Worm (Caenorhabditis elegans) whole organism, L1 larva: ENCODE data around the gene sec-61.A.

Source experiments
- Y116A8C.19 ChIP-seq: sonication (generic microtip); optimal IDR thresholded peaks from 2 replicates; lab custom pipeline; 2016; ENCODE audit warnings: missing compliant biosample characterization, missing genetic modification characterization, borderline replicate concordance
- ceh-8 ChIP-seq: fragments of 200-800 bp; sonication (Bioruptor generic); optimal IDR thresholded peaks from 2 replicates; lab custom pipeline; 2018; ENCODE audit warnings: mild to moderate bottlenecking, missing genetic modification characterization, moderate library complexity, missing compliant biosample characterization
- ceh-82 ChIP-seq, 3 experiments: fragments of 150-350 bp in 1 of 3; sonication (generic microtip) in 2 of 3; optimal IDR thresholded peaks; 2 replicates each; lab custom pipeline; 2014 to 2017; ENCODE audit warnings: missing biosample characterization in 3 of 3, missing genetic modification characterization in 3 of 3
- ceh-90 ChIP-seq: sonication (generic microtip); optimal IDR thresholded peaks from 2 replicates; lab custom pipeline; 2016; ENCODE audit warnings: missing genetic modification characterization, missing compliant biosample characterization
- ces-1 ChIP-seq: fragments of 150-350 bp; optimal IDR thresholded peaks from 2 replicates; lab custom pipeline; 2014; ENCODE audit warnings: missing biosample characterization, missing genetic modification reagents, missing genetic modification characterization
- dpl-1 ChIP-seq, 3 experiments: fragments of 150-350 bp in 2 of 3; sonication (generic microtip) in 1 of 3; optimal IDR thresholded peaks; 2 replicates each; lab custom pipeline; 2014 to 2017; ENCODE audit warnings: missing biosample characterization in 3 of 3, missing genetic modification characterization in 3 of 3, missing genetic modification reagents in 3 of 3
- dsc-1 ChIP-seq: sonication (generic microtip); optimal IDR thresholded peaks from 2 replicates; lab custom pipeline; 2016; ENCODE audit warnings: mild to moderate bottlenecking, missing genetic modification characterization, missing compliant biosample characterization
- efl-1 ChIP-seq, 4 experiments: fragments of 150-350 bp; optimal IDR thresholded peaks in 3 of 4; peaks in 1 of 4; 1 replicate in 1 of 4; 2 replicates in 3 of 4; lab custom pipeline; 2014; ENCODE audit warnings: missing biosample characterization in 2 of 4, missing genetic modification characterization in 2 of 4, missing genetic modification reagents in 2 of 4
- egl-13 ChIP-seq: sonication (generic microtip); optimal IDR thresholded peaks from 2 replicates; lab custom pipeline; 2016; ENCODE audit warnings: missing genotype, missing genetic modification reagents, missing genetic modification characterization, missing compliant biosample characterization
- elt-2 ChIP-seq: sonication (generic microtip); optimal IDR thresholded peaks from 2 replicates; lab custom pipeline; 2016; ENCODE audit warnings: missing genetic modification characterization, mild to moderate bottlenecking, inconsistent platforms, missing compliant biosample characterization, missing genetic modification reagents
- fkh-10 ChIP-seq: sonication (generic microtip); optimal IDR thresholded peaks from 2 replicates; lab custom pipeline; 2017; ENCODE audit warnings: missing biosample characterization, missing genetic modification reagents, missing genetic modification characterization
- fkh-4 ChIP-seq: sonication (generic microtip); optimal IDR thresholded peaks from 2 replicates; lab custom pipeline; 2016; ENCODE audit warnings: missing compliant biosample characterization, missing genetic modification characterization, borderline replicate concordance
- fkh-8 ChIP-seq: sonication (generic microtip); optimal IDR thresholded peaks from 2 replicates; lab custom pipeline; 2016; ENCODE audit warnings: mild to moderate bottlenecking, missing genetic modification characterization, missing compliant biosample characterization
- fos-1 ChIP-seq: fragments of 150-350 bp; optimal IDR thresholded peaks from 2 replicates; lab custom pipeline; 2014; ENCODE audit warnings: missing biosample characterization, missing genetic modification characterization
- grh-1 ChIP-seq: fragments of 200-800 bp; sonication (Bioruptor generic); IDR thresholded peaks from 2 replicates; pipeline ENCODE4 v1.3.6; 2022; ENCODE audit warnings: missing genetic modification reagents, missing genetic modification characterization, missing compliant biosample characterization
- hlh-4 ChIP-seq: sonication (generic microtip); optimal IDR thresholded peaks from 2 replicates; lab custom pipeline; 2016; ENCODE audit warnings: mild to moderate bottlenecking, missing genetic modification characterization, missing compliant biosample characterization
- isw-1 ChIP-seq: fragments of 200-800 bp; sonication (Bioruptor generic); IDR thresholded peaks from 2 replicates; pipeline ENCODE4 v1.3.6; 2022; ENCODE audit warnings: missing genetic modification characterization, missing compliant biosample characterization
- jun-1 ChIP-seq: fragments of 150-350 bp; optimal IDR thresholded peaks from 2 replicates; lab custom pipeline; 2014; ENCODE audit warnings: missing biosample characterization, missing genetic modification reagents, missing genetic modification characterization
- lin-15B ChIP-seq: fragments of 150-350 bp; sonication (generic microtip); optimal IDR thresholded peaks from 3 replicates; lab custom pipeline; 2014; ENCODE audit warnings: missing biosample characterization, missing genetic modification characterization
- mab-9 ChIP-seq: fragments of 200-800 bp; sonication (Bioruptor generic); IDR thresholded peaks from 2 replicates; pipeline ENCODE4 v1.3.6; 2022; ENCODE audit warnings: missing genetic modification reagents, missing genetic modification characterization, missing compliant biosample characterization
- nhr-19 ChIP-seq: fragments of 200-800 bp; sonication (Bioruptor generic); conservative IDR thresholded peaks from 2 replicates; pipeline ENCODE4 v1.3.6; 2022; ENCODE audit warnings: missing genetic modification characterization, missing compliant biosample characterization
- nhr-71 ChIP-seq: sonication (generic microtip); optimal IDR thresholded peaks from 2 replicates; lab custom pipeline; 2016; ENCODE audit warnings: mild to moderate bottlenecking, missing genetic modification characterization, moderate library complexity, missing compliant biosample characterization
- nhr-76 ChIP-seq: sonication (generic microtip); optimal IDR thresholded peaks from 2 replicates; lab custom pipeline; 2017; ENCODE audit warnings: missing biosample characterization, missing genetic modification characterization
- nhr-84 ChIP-seq: sonication (generic microtip); optimal IDR thresholded peaks from 2 replicates; lab custom pipeline; 2017; ENCODE audit warnings: missing biosample characterization, missing genetic modification characterization
- nhr-85 ChIP-seq: sonication (generic microtip); peaks from one replicate; lab custom pipeline; 2016; ENCODE audit warnings: missing genetic modification characterization, inconsistent platforms, missing compliant biosample characterization
- nhr-90 ChIP-seq: sonication (generic microtip); optimal IDR thresholded peaks from 2 replicates; lab custom pipeline; 2016; ENCODE audit warnings: mild to moderate bottlenecking, missing genetic modification characterization, missing compliant biosample characterization; ENCODE audit not compliant: poor library complexity
- pag-3 ChIP-seq: sonication (generic microtip); optimal IDR thresholded peaks from 2 replicates; lab custom pipeline; 2017; ENCODE audit warnings: missing genetic modification characterization, mild to moderate bottlenecking, missing compliant biosample characterization, antibody characterized with exemption, borderline replicate concordance; ENCODE audit not compliant: insufficient read depth
- rnt-1 ChIP-seq: sonication (generic microtip); optimal IDR thresholded peaks from 2 replicates; lab custom pipeline; 2016; ENCODE audit warnings: mild to moderate bottlenecking, missing genetic modification characterization, moderate library complexity, missing compliant biosample characterization
- snpc-4 ChIP-seq: fragments of 150-350 bp; optimal IDR thresholded peaks from 2 replicates; lab custom pipeline; 2014; ENCODE audit warnings: missing biosample characterization, missing genetic modification characterization
- snu-23 ChIP-seq: sonication (generic microtip); optimal IDR thresholded peaks from 2 replicates; lab custom pipeline; 2016; ENCODE audit warnings: missing genetic modification characterization, missing compliant biosample characterization
- sox-4 ChIP-seq: sonication (generic microtip); optimal IDR thresholded peaks from 2 replicates; lab custom pipeline; 2016; ENCODE audit warnings: missing genetic modification characterization, missing compliant biosample characterization
- sptf-1 ChIP-seq: fragments of 150-350 bp; optimal IDR thresholded peaks from 2 replicates; lab custom pipeline; 2014; ENCODE audit warnings: missing biosample characterization, missing genetic modification characterization
- sup-37 ChIP-seq: fragments of 200-800 bp; sonication (Bioruptor generic); optimal IDR thresholded peaks from 2 replicates; lab custom pipeline; 2018; ENCODE audit warnings: mild to moderate bottlenecking, missing genetic modification characterization, missing compliant biosample characterization
- tbx-2 ChIP-seq: sonication (generic microtip); optimal IDR thresholded peaks from 2 replicates; lab custom pipeline; 2016; ENCODE audit warnings: missing genetic modification characterization, missing compliant biosample characterization
- unc-130 ChIP-seq: fragments of 150-350 bp; optimal IDR thresholded peaks from 2 replicates; lab custom pipeline; 2017; ENCODE audit warnings: missing biosample characterization, missing genetic modification characterization, inconsistent platforms
- unc-62 ChIP-seq: fragments of 150-350 bp; optimal IDR thresholded peaks from 2 replicates; lab custom pipeline; 2014; ENCODE audit warnings: missing biosample characterization, missing genetic modification reagents, missing genetic modification characterization
- unc-98 ChIP-seq: fragments of 200-800 bp; sonication (Bioruptor generic); IDR thresholded peaks from 2 replicates; pipeline ENCODE4 v1.3.6; 2022; ENCODE audit warnings: missing genetic modification characterization, missing compliant biosample characterization
- zag-1 ChIP-seq: fragments of 150-350 bp; optimal IDR thresholded peaks from 2 replicates; lab custom pipeline; 2014; ENCODE audit warnings: missing biosample characterization, missing genetic modification characterization
- ztf-11 ChIP-seq, 2 experiments: sonication (generic microtip); optimal IDR thresholded peaks; 2 replicates each; lab custom pipeline; 2016 to 2017; ENCODE audit warnings: missing genetic modification characterization in 2 of 2, missing biosample characterization in 1 of 2, missing compliant biosample characterization in 1 of 2

sec-61.A gene

ce11 chrIV:14869844-14870433 lies 44.9 kb upstream of the sec-61.A start (continued):
- TF ChIP-seq zag-1 (tag; lab: Kevin White, UChicago) = no peak
- TF ChIP-seq dpl-1 (GFP tag; optimal IDR thresholded peaks at IDR 0.05; lab: Kevin White, UChicago) = no peak
- TF ChIP-seq grh-1 = peak; percentile 90
- TF ChIP-seq nhr-85 (tag; lab: Kevin White, UChicago) = peak; percentile 87
- TF ChIP-seq pag-3 (tag; lab: Kevin White, UChicago) = peak; percentile 86
- peak; percentile 48 for TF ChIP-seq snu-23 (GFP tag; lab: Kevin White, UChicago)

ce11 chrIV:14868560-14868959 lies 43.5 kb upstream of the sec-61.A start:
- TF ChIP-seq fos-1 (tag; lab: Kevin White, UChicago) (no peak), sup-37 (GFP tag; lab: Kevin White, UChicago) (no peak), ces-1 (GFP tag; lab: Kevin White, UChicago) (no peak), tbx-2 (tag; lab: Kevin White, UChicago) (no peak), unc-98 (GFP tag; lab: Robert Waterston, UW) (no peak), unc-62 (no peak), nhr-90 (no peak), elt-2 (no peak), snu-23 (GFP tag; lab: Kevin White, UChicago) (no peak), ztf-11 (tag; optimal IDR thresholded peaks at IDR 0.05; lab: Kevin White, UChicago) (no peak), mab-9 (GFP tag; lab: Robert Waterston, UW) (no peak), ceh-90 (tag; lab: Kevin White, UChicago) (no peak), fkh-8 (tag; lab: Kevin White, UChicago) (no peak), lin-15B (no peak)

- no peak for TF ChIP-seq fkh-10
- no peak for TF ChIP-seq dsc-1 (tag; lab: Kevin White, UChicago)
- TF ChIP-seq nhr-76 (tag; lab: Kevin White, UChicago) = no peak
- no peak for TF ChIP-seq mab-9 (GFP tag; lab: Robert Waterston, UW)
- TF ChIP-seq nhr-19 (GFP tag; lab: Robert Waterston, UW) = no peak
- no peak for TF ChIP-seq hlh-4 (tag; lab: Kevin White, UChicago)
- TF ChIP-seq ceh-8 = no peak
- no peak for TF ChIP-seq ceh-82 (tag; optimal IDR thresholded peaks at IDR 0.05; lab: Kevin White, UChicago)
- no peak for TF ChIP-seq nhr-84
- no peak for TF ChIP-seq nhr-71 (tag; lab: Kevin White, UChicago)
- TF ChIP-seq, all 84 proteins: peak for 0
Observed at ce11 chrIV:14864529-14864928, 39.5 kb upstream of the sec-61.A start.

- TF ChIP-seq rnt-1 = no peak
- TF ChIP-seq efl-1 (optimal IDR thresholded peaks at IDR 0.05; lab: Kevin White, UChicago) = no peak
- peak in 1 of 2 experiments; percentile 27 for TF ChIP-seq efl-1 (GFP tag; optimal IDR thresholded peaks at IDR 0.05 in 1 of 2; lab: Kevin White, UChicago)
- TF ChIP-seq ceh-90 (tag; lab: Kevin White, UChicago) = no peak
- no peak for TF ChIP-seq isw-1
- no peak for TF ChIP-seq Y116A8C.19
- TF ChIP-seq snpc-4 (tag; lab: Kevin White, UChicago) = peak; percentile 22
- no peak for TF ChIP-seq fkh-8 (tag; lab: Kevin White, UChicago)
- TF ChIP-seq, all 84 proteins: peak for 2
Observed at ce11 chrIV:14863772-14864171, 38.7 kb upstream of the sec-61.A start.

- TF ChIP-seq jun-1 (tag; lab: Kevin White, UChicago) (no peak), unc-130 (tag; lab: Kevin White, UChicago) (no peak), sptf-1 (tag; lab: Kevin White, UChicago) (no peak), nhr-71 (tag; lab: Kevin White, UChicago) (no peak), fkh-10 (no peak), ces-1 (GFP tag; lab: Kevin White, UChicago) (no peak), sox-4 (tag; lab: Kevin White, UChicago) (no peak), egl-13 (tag; lab: Kevin White, UChicago) (no peak), fkh-4 (tag; lab: Kevin White, UChicago) (no peak), ceh-90 (tag; lab: Kevin White, UChicago) (no peak)
Observed at ce11 chrIV:14862147-14862546, 37.1 kb upstream of the sec-61.A start, which contains the start of gene Y57G11C.38. Gene Y57G11C.38 (plus strand): TSS chrIV:14862447.
